Worm (Caenorhabditis elegans) whole organism, L1 larva: Measurements from ENCODE around the gene tmem-138.

Experiments
- ama-1 ChIP-seq: fragments of 150-350 bp; optimal IDR thresholded peaks from 2 replicates; lab custom pipeline; 2014
- ceh-8 ChIP-seq: fragments of 200-800 bp; sonication (Bioruptor generic); optimal IDR thresholded peaks from 2 replicates; lab custom pipeline; 2018; ENCODE audit warnings: mild to moderate bottlenecking, missing genetic modification characterization, moderate library complexity, missing compliant biosample characterization
- lin-15B ChIP-seq: fragments of 150-350 bp; sonication (generic microtip); optimal IDR thresholded peaks from 3 replicates; lab custom pipeline; 2014; ENCODE audit warnings: missing biosample characterization, missing genetic modification characterization
- lin-39 ChIP-seq: fragments of 150-350 bp; optimal IDR thresholded peaks from 2 replicates; lab custom pipeline; 2014; ENCODE audit warnings: missing biosample characterization, missing genetic modification reagents, missing genetic modification characterization
- lsy-2 ChIP-seq, 2 experiments: fragments of 150-350 bp; optimal IDR thresholded peaks; 2 replicates each; lab custom pipeline; 2014; ENCODE audit warnings: missing biosample characterization in 2 of 2, missing genetic modification characterization in 2 of 2
- nhr-76 ChIP-seq: sonication (generic microtip); optimal IDR thresholded peaks from 2 replicates; lab custom pipeline; 2017; ENCODE audit warnings: missing biosample characterization, missing genetic modification characterization

DNA sequence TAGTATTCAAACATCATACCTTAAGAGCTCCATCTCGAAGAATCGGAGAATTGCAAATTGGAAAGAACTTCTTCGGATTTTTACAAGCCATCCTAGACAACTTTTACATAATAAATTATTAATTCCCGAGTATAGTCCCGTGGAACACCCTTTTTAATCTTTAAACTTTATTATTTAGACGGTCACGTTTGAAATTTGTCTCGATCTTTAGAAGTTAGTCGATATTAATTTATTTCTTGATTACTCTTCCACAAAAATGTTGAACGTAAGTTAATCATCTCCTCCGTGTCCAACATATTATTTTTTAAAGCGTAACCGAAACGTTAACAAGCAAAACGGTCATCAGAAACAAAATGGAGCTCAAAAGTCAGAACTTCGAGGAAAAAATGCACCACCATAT lies 16.3 kb downstream of the tmem-138 start, which contains the start of the genes decr-1.3 and T05C12.1:
- TF ChIP-seq nhr-76 (tag; lab: Kevin White, UChicago) (no peak), lin-39 (tag; lab: Kevin White, UChicago) (no peak), lsy-2 (tag; optimal IDR thresholded peaks at IDR 0.05; lab: Kevin White, UChicago) (no peak), ama-1 (lab: Kevin White, UChicago) (no peak), ceh-8 (no peak), lin-15B (no peak)
